Worm (Caenorhabditis elegans) whole organism, L1 larva: ENCODE data around the gene psa-3.

Experiments
- C34B4.2 ChIP-seq: sonication (generic microtip); optimal IDR thresholded peaks from 2 replicates; lab custom pipeline; 2017; ENCODE audit warnings: mild to moderate bottlenecking, missing genetic modification characterization, missing compliant biosample characterization
- Y116A8C.19 ChIP-seq: sonication (generic microtip); optimal IDR thresholded peaks from 2 replicates; lab custom pipeline; 2016; ENCODE audit warnings: missing compliant biosample characterization, missing genetic modification characterization, borderline replicate concordance
- aha-1 ChIP-seq: fragments of 150-350 bp; optimal IDR thresholded peaks from 2 replicates; lab custom pipeline; 2014; ENCODE audit warnings: missing biosample characterization, missing genetic modification characterization
- blmp-1 ChIP-seq: fragments of 150-350 bp; optimal IDR thresholded peaks from 2 replicates; lab custom pipeline; 2014; ENCODE audit warnings: missing biosample characterization, missing genetic modification characterization
- ceh-8 ChIP-seq: fragments of 200-800 bp; sonication (Bioruptor generic); optimal IDR thresholded peaks from 2 replicates; lab custom pipeline; 2018; ENCODE audit warnings: mild to moderate bottlenecking, missing genetic modification characterization, moderate library complexity, missing compliant biosample characterization
- dsc-1 ChIP-seq: sonication (generic microtip); optimal IDR thresholded peaks from 2 replicates; lab custom pipeline; 2016; ENCODE audit warnings: mild to moderate bottlenecking, missing genetic modification characterization, missing compliant biosample characterization
- efl-1 ChIP-seq, 4 experiments: fragments of 150-350 bp; optimal IDR thresholded peaks in 3 of 4; peaks in 1 of 4; 1 replicate in 1 of 4; 2 replicates in 3 of 4; lab custom pipeline; 2014; ENCODE audit warnings: missing biosample characterization in 2 of 4, missing genetic modification characterization in 2 of 4, missing genetic modification reagents in 2 of 4
- egl-13 ChIP-seq: sonication (generic microtip); optimal IDR thresholded peaks from 2 replicates; lab custom pipeline; 2016; ENCODE audit warnings: missing genotype, missing genetic modification reagents, missing genetic modification characterization, missing compliant biosample characterization
- elt-2 ChIP-seq: sonication (generic microtip); optimal IDR thresholded peaks from 2 replicates; lab custom pipeline; 2016; ENCODE audit warnings: missing genetic modification characterization, mild to moderate bottlenecking, inconsistent platforms, missing compliant biosample characterization, missing genetic modification reagents
- elt-3 ChIP-seq, 6 experiments: fragments of 150-350 bp in 1 of 6; sonication (generic microtip); optimal IDR thresholded peaks; 2 replicates each; lab custom pipeline; 2017 to 2018; ENCODE audit warnings: missing biosample characterization in 6 of 6, missing genetic modification characterization in 6 of 6, inconsistent platforms in 1 of 6
- fkh-10 ChIP-seq: sonication (generic microtip); optimal IDR thresholded peaks from 2 replicates; lab custom pipeline; 2017; ENCODE audit warnings: missing biosample characterization, missing genetic modification reagents, missing genetic modification characterization
- fkh-8 ChIP-seq: sonication (generic microtip); optimal IDR thresholded peaks from 2 replicates; lab custom pipeline; 2016; ENCODE audit warnings: mild to moderate bottlenecking, missing genetic modification characterization, missing compliant biosample characterization
- fos-1 ChIP-seq: fragments of 150-350 bp; optimal IDR thresholded peaks from 2 replicates; lab custom pipeline; 2014; ENCODE audit warnings: missing biosample characterization, missing genetic modification characterization
- hlh-17 ChIP-seq: fragments of 200-800 bp; sonication (Bioruptor generic); optimal IDR thresholded peaks from 2 replicates; lab custom pipeline; 2018; ENCODE audit warnings: missing genetic modification characterization, mild to moderate bottlenecking, missing compliant biosample characterization, moderate library complexity, borderline replicate concordance
- lin-14 ChIP-seq: fragments of 200-800 bp; sonication (Bioruptor generic); optimal IDR thresholded peaks from 2 replicates; lab custom pipeline; 2018; ENCODE audit warnings: mild to moderate bottlenecking, missing genetic modification characterization, moderate library complexity, missing compliant biosample characterization
- lin-35 ChIP-seq, 2 experiments: fragments of 150-350 bp; optimal IDR thresholded peaks; 2 replicates each; lab custom pipeline; 2014; ENCODE audit warnings: missing biosample characterization in 2 of 2, missing genetic modification characterization in 2 of 2, missing genetic modification reagents in 2 of 2
- mdl-1 ChIP-seq, 2 experiments: fragments of 150-350 bp; optimal IDR thresholded peaks; 2 replicates each; lab custom pipeline; 2014 to 2017; ENCODE audit warnings: missing biosample characterization in 2 of 2, missing genetic modification characterization in 2 of 2, inconsistent platforms in 1 of 2
- mep-1 ChIP-seq: fragments of 150-350 bp; optimal IDR thresholded peaks from 2 replicates; lab custom pipeline; 2014; ENCODE audit warnings: missing biosample characterization, missing genetic modification characterization
- nhr-20 ChIP-seq: sonication (generic microtip); optimal IDR thresholded peaks from 2 replicates; lab custom pipeline; 2016; ENCODE audit warnings: mild to moderate bottlenecking, missing genetic modification characterization, missing compliant biosample characterization
- nhr-71 ChIP-seq: sonication (generic microtip); optimal IDR thresholded peaks from 2 replicates; lab custom pipeline; 2016; ENCODE audit warnings: mild to moderate bottlenecking, missing genetic modification characterization, moderate library complexity, missing compliant biosample characterization
- nhr-85 ChIP-seq: sonication (generic microtip); peaks from one replicate; lab custom pipeline; 2016; ENCODE audit warnings: missing genetic modification characterization, inconsistent platforms, missing compliant biosample characterization
- pag-3 ChIP-seq: sonication (generic microtip); optimal IDR thresholded peaks from 2 replicates; lab custom pipeline; 2017; ENCODE audit warnings: missing genetic modification characterization, mild to moderate bottlenecking, missing compliant biosample characterization, antibody characterized with exemption, borderline replicate concordance; ENCODE audit not compliant: insufficient read depth
- pax-3 ChIP-seq: fragments of 200-800 bp; sonication (Bioruptor generic); optimal IDR thresholded peaks from 2 replicates; lab custom pipeline; 2018; ENCODE audit warnings: mild to moderate bottlenecking, missing genetic modification characterization, moderate library complexity, missing compliant biosample characterization
- sptf-1 ChIP-seq: fragments of 150-350 bp; optimal IDR thresholded peaks from 2 replicates; lab custom pipeline; 2014; ENCODE audit warnings: missing biosample characterization, missing genetic modification characterization
- swsn-7 ChIP-seq: sonication (generic microtip); optimal IDR thresholded peaks from 2 replicates; lab custom pipeline; 2016; ENCODE audit warnings: missing genetic modification characterization, missing compliant biosample characterization
- tlp-1 ChIP-seq: fragments of 150-350 bp; optimal IDR thresholded peaks from 2 replicates; lab custom pipeline; 2014; ENCODE audit warnings: missing biosample characterization, missing genetic modification characterization

The psa-3 gene

DNA sequence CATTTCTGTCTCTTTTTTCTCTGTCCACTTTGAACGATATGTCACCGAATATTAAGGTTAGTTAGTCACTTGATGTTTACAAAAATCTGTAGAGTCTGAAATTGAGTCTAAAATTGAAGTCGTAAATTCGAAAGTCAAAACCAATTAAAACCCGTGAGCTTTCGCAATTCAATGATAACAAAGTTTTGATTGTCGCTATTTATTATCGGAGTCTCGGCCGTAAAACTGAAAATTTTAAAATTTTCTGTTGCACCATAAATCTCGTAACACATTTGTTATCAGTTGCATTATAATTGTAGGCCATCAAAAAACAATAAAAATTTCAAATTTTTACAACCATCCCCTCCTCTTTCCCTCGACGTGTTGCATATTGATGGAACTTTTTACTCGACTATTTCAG, 846 bp downstream of the psa-3 start:
- TF ChIP-seq tlp-1 = peak; percentile 88
- TF ChIP-seq elt-2 (tag; lab: Kevin White, UChicago) = peak; percentile 92
- TF ChIP-seq efl-1 (optimal IDR thresholded peaks at IDR 0.05; lab: Kevin White, UChicago) = no peak
- peak in 1 of 2 experiments; percentile 35 for TF ChIP-seq efl-1 (GFP tag; optimal IDR thresholded peaks at IDR 0.05 in 1 of 2; lab: Kevin White, UChicago)
- TF ChIP-seq fkh-10 (GFP tag; lab: Kevin White, UChicago) = no peak
- no peak for TF ChIP-seq egl-13 (tag; lab: Kevin White, UChicago)
- TF ChIP-seq sptf-1 (tag; lab: Kevin White, UChicago) = no peak
- no peak for TF ChIP-seq mep-1

DNA sequence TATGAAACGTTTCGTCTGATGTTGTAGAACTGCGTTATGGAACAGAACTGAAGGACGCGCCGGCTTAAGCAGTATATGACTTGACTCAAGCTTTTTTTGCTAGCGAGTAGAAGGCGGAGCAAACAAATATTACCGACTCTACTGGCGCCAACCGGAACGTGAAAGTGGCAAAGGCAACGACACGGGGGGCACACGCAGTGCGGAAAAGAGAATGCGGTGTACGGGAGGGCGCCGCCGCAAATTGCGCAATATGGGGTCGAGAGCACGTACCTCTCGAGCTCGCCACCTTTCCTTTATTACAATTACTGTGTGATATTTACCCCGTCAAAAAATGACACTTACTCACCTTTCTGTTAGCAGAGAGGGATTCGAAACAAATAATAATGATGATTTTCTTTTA, 7.5 kb downstream of the psa-3 start, which contains the start of gene pqn-36:
Gene pqn-36, minus strand, starts transcription at position 268 of the 400 bp plus-strand sequence.
- TF ChIP-seq aha-1 (no peak), hlh-17 (GFP tag; lab: Kevin White, UChicago) (no peak), Y116A8C.19 (tag; lab: Kevin White, UChicago) (no peak), efl-1 (optimal IDR thresholded peaks at IDR 0.05; lab: Kevin White, UChicago) (no peak), efl-1 (GFP tag; optimal IDR thresholded peaks at IDR 0.05 in 1 of 2; lab: Kevin White, UChicago) (peak in 1 of 2 experiments; percentile 57), blmp-1 (tag; lab: Kevin White, UChicago) (no peak)

DNA sequence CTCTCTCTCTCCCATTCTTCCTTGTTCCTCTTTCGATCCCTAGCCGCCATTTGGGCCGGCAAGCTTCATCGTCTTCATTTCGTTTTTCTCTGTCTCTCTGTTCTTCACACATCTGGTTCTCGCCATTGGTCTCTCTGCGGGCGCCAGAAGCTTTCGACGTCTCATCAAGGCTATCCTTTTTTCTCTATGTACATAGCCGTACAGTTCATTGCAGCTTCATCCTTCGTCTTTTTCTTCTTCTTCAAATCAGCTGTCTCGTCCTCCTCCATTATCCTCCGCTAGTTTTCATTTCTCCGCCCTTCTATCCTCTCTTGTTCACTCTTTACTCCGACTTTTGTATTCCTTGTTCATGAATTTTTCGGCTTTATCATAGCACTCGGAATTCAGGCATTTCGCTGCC, 12.9 kb downstream of the psa-3 start, which contains the start of gene F39D8.3:
Gene F39D8.3, plus strand, starts transcription at position 301 of the 400 bp plus-strand sequence.
- TF ChIP-seq blmp-1 (tag; lab: Kevin White, UChicago) (peak; percentile 25), mep-1 (no peak), ceh-8 (GFP tag; lab: Kevin White, UChicago) (no peak)

DNA sequence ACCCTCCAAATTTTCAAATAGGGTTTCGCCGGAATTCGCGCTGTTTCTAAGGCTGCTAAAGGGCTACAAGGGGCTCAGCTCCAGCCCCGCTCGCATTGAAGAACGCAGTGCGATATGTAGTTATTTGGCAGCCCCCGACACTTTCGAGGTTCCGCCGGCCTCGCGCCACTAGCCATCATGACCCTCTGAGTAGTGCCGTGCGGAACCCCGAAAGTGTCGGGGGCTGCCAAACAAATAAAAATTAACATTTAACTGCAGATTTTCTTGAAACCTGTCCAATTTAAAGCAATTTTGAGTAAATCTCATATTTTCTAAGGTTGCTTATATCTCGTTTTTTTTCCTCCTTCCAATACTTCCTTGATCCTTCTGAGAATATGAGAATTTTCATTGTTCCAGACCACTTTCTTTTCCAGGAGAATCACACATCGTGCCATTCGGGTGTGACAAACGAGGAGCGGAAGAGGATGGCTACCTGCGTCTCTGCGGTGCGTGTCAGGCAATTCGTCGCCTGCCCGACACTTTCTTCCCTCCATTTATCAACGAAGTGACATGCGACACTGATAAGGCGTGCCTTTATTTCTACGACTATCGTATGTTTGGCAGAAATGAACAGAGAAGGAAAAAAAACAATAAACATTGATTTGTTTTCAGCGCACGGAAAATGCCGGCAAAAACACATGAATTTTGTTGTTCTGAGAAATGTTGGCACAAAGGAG, 16.1 kb downstream of the psa-3 start:
- TF ChIP-seq mdl-1 (tag; optimal IDR thresholded peaks at IDR 0.05; lab: Kevin White, UChicago) (peak in 1 of 2 experiments; percentile 31), nhr-71 (tag; lab: Kevin White, UChicago) (no peak), elt-3 (tag; optimal IDR thresholded peaks at IDR 0.05; lab: Kevin White, UChicago) (peak in 2 of 6 experiments; percentile 17 to 25), lin-35 (GFP tag; optimal IDR thresholded peaks at IDR 0.05; lab: Kevin White, UChicago) (peak in 1 of 2 experiments; percentile 55), lin-14 (GFP tag; lab: Kevin White, UChicago) (peak; percentile 66), blmp-1 (tag; lab: Kevin White, UChicago) (peak; percentile 49), nhr-20 (tag; lab: Kevin White, UChicago) (peak; percentile 20), C34B4.2 (no peak), elt-2 (tag; lab: Kevin White, UChicago) (peak; percentile 79), pag-3 (tag; lab: Kevin White, UChicago) (peak; percentile 18)
- TF ChIP-seq, all 84 proteins: peak for 8

DNA sequence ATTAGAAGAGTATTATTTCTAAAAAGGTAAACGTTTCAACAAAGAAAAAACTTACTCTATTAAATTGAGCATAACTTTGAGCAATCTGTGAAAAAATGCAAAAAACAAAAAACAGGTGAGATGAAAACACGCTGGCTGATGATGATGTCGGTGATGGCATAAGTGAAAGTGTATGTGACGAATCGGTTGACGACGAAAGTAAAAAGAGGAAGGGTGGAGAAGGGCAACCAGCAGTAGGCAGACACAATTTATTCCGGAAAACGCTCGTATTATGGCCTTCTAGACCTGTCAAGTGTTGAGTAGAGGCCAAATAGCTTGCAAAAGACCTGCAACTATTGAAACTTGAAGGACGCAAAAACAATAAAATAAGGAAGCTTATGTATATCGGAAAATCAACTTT, 20.2 kb downstream of the psa-3 start, which contains the start of gene nas-13:
Gene nas-13, minus strand, starts transcription at position 323 of the 400 bp plus-strand sequence.
- TF ChIP-seq fos-1 (no peak), blmp-1 (tag; lab: Kevin White, UChicago) (peak; percentile 86)

DNA sequence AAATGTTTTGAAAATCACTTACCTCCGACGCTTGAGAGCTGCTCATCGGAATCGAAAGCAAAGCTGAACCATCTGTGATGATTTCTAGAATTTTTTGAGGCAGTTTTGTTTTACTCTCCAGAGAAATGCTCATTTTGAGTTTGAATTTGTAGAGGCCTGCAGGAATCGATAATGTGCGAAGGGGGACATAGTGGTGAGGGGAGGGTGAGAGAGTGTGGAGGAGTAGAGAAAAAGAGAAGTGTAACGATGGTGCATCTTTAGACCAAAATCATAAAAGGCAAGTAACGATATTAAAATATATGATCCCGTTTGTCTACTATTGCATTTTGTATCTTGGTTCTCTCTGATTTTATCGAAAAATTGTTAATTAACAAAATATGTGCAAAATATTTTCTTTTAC, 23.3 kb downstream of the psa-3 start, which contains the start of gene blos-8:
Gene blos-8, minus strand, starts transcription at position 216 of the 400 bp plus-strand sequence.
- TF ChIP-seq fkh-8 (tag; lab: Kevin White, UChicago) = no peak
- TF ChIP-seq Y116A8C.19 (tag; lab: Kevin White, UChicago) = no peak
- TF ChIP-seq blmp-1 (tag; lab: Kevin White, UChicago) = no peak
- no peak for TF ChIP-seq pax-3 (tag; lab: Kevin White, UChicago)
- TF ChIP-seq swsn-7 (tag; lab: Kevin White, UChicago) = no peak
- TF ChIP-seq dsc-1 = no peak
- TF ChIP-seq nhr-85 (tag; lab: Kevin White, UChicago) = no peak
